Fruit fly (Drosophila melanogaster): Measurements from ENCODE around the gene CG1806.

Gene CG1806

DNA sequence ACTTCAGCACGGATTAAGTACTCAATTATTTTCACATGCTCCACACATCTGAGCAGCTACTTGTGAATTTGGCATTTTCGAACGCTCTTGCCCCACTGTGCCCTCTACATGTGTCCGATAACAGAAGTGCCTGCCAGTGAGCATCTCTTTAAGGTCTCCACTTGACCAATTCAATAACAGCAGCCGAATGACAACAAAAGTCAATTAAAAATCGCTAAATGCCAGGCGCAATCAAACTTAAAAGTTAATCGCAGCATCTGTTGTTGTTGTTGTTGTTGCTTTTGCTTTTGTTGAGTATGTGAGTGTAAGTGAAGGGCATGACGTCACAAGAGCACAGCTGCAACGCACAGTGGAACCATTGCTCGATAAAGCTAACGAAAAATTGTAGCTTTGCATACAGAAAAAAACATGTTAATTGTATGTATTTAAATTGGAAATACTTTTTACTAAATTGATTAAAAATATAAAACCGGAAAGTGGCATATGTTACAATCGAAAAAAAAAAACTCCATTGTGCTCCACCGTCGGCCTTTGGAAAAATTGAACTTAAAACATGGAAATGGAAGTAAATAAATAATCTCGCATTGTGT, 7.9 kb downstream of the CG1806 start (continued):
- no peak for TF ChIP-seq Mes4 (GFP tag; optimal IDR thresholded peaks at IDR 0.05)
- no peak for TF ChIP-seq al (GFP tag; IDR thresholded peaks at IDR 0.05)
- no peak for TF ChIP-seq so (GFP tag; IDR thresholded peaks at IDR 0.05)
- peak in 1 of 2 experiments; percentile 2 for TF ChIP-seq dpn (GFP tag; optimal IDR thresholded peaks at IDR 0.05)
- no peak for TF ChIP-seq CG42726 (GFP tag; IDR thresholded peaks at IDR 0.05; ENCODE audit: partially characterized antibody)
- TF ChIP-seq Hmx (GFP tag; optimal IDR thresholded peaks at IDR 0.05) = no peak
- TF ChIP-seq CG12219 (GFP tag; optimal IDR thresholded peaks at IDR 0.05) = no peak
- peak; percentile 36 for TF ChIP-seq CG9727 (GFP tag; optimal IDR thresholded peaks at IDR 0.05)
- no peak for TF ChIP-seq CG4820 (GFP tag; optimal IDR thresholded peaks at IDR 0.05)
- no peak for TF ChIP-seq cato (GFP tag; optimal IDR thresholded peaks at IDR 0.05; ENCODE audit: borderline replicate concordance)
- peak in 1 of 2 experiments; percentile 32 for TF ChIP-seq chif (GFP tag; optimal IDR thresholded peaks at IDR 0.05)
- TF ChIP-seq Sry-β (GFP tag; optimal IDR thresholded peaks at IDR 0.05) = no peak
- no peak for TF ChIP-seq CG10274 (GFP tag; optimal IDR thresholded peaks at IDR 0.05)
- peak; percentile 15 for TF ChIP-seq CG14710 (tag; optimal IDR thresholded peaks at IDR 0.05)
- TF ChIP-seq CG3847 (GFP tag; IDR thresholded peaks at IDR 0.05) = no peak
- no peak for TF ChIP-seq run (tag; optimal IDR thresholded peaks at IDR 0.05)
- TF ChIP-seq CG2712 (tag; optimal IDR thresholded peaks at IDR 0.05) = peak; percentile 17
- TF ChIP-seq seq (GFP tag; IDR thresholded peaks at IDR 0.05) = peak; percentile 32; the same call in 1 of the 2 replicates
- TF ChIP-seq zen (tag; optimal IDR thresholded peaks at IDR 0.05) = no peak
- no peak for TF ChIP-seq CG17186 (GFP tag; optimal IDR thresholded peaks at IDR 0.05)
- peak; percentile 8 for TF ChIP-seq Hr3 (GFP tag; optimal IDR thresholded peaks at IDR 0.05)
- TF ChIP-seq CG13296 (GFP tag; optimal IDR thresholded peaks at IDR 0.05) = no peak
- TF ChIP-seq psq (GFP tag; optimal IDR thresholded peaks at IDR 0.05) = no peak
- no peak for TF ChIP-seq tx (GFP tag; optimal IDR thresholded peaks at IDR 0.05)
- TF ChIP-seq CG34224 (GFP tag; IDR thresholded peaks at IDR 0.05; ENCODE audit: partially characterized antibody) = no peak
- peak; percentile 41; the same call in 1 of the 2 replicates for TF ChIP-seq Ptx1 (GFP tag; IDR thresholded peaks at IDR 0.05)
- no peak for TF ChIP-seq h (optimal IDR thresholded peaks at IDR 0.05)
- TF ChIP-seq ap (GFP tag; IDR thresholded peaks at IDR 0.05) = peak; percentile 29; the same call in 1 of the 2 replicates
- no peak for TF ChIP-seq da (GFP tag; optimal IDR thresholded peaks at IDR 0.05)
- TF ChIP-seq emc (GFP tag; optimal IDR thresholded peaks at IDR 0.05) = no peak
- peak; percentile 9 for TF ChIP-seq CG10267 (tag; optimal IDR thresholded peaks at IDR 0.05)
- TF ChIP-seq Sry-δ (GFP tag; optimal IDR thresholded peaks at IDR 0.05) = no peak
- TF ChIP-seq fru (optimal IDR thresholded peaks at IDR 0.05) = no peak
- TF ChIP-seq gro (GFP tag; optimal IDR thresholded peaks at IDR 0.05) = no peak
- TF ChIP-seq schlank (tag; optimal IDR thresholded peaks at IDR 0.05) = no peak
- TF ChIP-seq CrebB (tag; optimal IDR thresholded peaks at IDR 0.05) = no peak
- TF ChIP-seq nerfin-2 (GFP tag; IDR thresholded peaks at IDR 0.05; ENCODE audit: partially characterized antibody) = no peak
- 0 out of 2 replicates have a peak, but pooled peaks have one; percentile 5 for TF ChIP-seq CG14014 (GFP tag; IDR thresholded peaks at IDR 0.05)
- TF ChIP-seq CG10565 (GFP tag; optimal IDR thresholded peaks at IDR 0.05) = no peak
- no peak for TF ChIP-seq cad (GFP tag; optimal IDR thresholded peaks at IDR 0.05)
- TF ChIP-seq CG4730 (GFP tag; IDR thresholded peaks at IDR 0.05) = no peak
- TF ChIP-seq CG31365 (tag; optimal IDR thresholded peaks at IDR 0.05) = no peak
- TF ChIP-seq odd (GFP tag; optimal IDR thresholded peaks at IDR 0.05) = no peak
- no peak for TF ChIP-seq CG30020 (tag; optimal IDR thresholded peaks at IDR 0.05)
- TF ChIP-seq Dip2 (GFP tag; IDR thresholded peaks at IDR 0.05) = no peak
- TF ChIP-seq ind (GFP tag; optimal IDR thresholded peaks at IDR 0.05) = no peak
- TF ChIP-seq gce (GFP tag; IDR thresholded peaks at IDR 0.05) = 0 out of 3 replicates have a peak, but pooled peaks have one; percentile 4
- TF ChIP-seq D19A (tag; optimal IDR thresholded peaks at IDR 0.05) = peak; percentile 10
- no peak for TF ChIP-seq Myb (GFP tag; optimal IDR thresholded peaks at IDR 0.05)
- TF ChIP-seq NC2β (GFP tag; optimal IDR thresholded peaks at IDR 0.05) = no peak
- no peak for TF ChIP-seq CG10147 (GFP tag; optimal IDR thresholded peaks at IDR 0.05)
- peak; percentile 25 for TF ChIP-seq slbo (GFP tag; IDR thresholded peaks at IDR 0.05)
